Fruit fly (Drosophila melanogaster): ENCODE measurements around the gene Myo31DF.

Myo31DF gene

DNA sequence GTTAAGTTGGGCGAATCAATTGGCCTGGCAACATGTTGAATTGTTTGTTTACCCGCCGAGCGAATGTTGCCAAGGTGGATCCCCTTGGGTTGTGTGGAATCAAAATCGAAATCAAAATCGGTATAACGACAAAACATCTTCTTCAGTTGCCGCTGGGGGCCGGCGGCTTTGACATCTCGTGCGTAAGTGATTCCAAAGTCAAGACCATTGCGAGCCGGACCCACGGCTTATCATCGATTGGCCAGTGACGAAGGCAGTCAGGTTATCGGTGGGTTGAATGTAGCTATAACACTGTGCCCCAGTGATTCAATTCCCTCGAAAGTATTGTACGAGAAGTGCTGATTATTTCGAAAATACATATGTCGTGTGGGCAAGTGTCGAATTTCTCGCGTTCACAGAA is 22.4 kb upstream of the Myo31DF start:
- no peak for TF ChIP-seq Clk (GFP tag; optimal IDR thresholded peaks at IDR 0.05)
- peak; percentile 12 for TF ChIP-seq cic (GFP tag; optimal IDR thresholded peaks at IDR 0.05)
- TF ChIP-seq tj (GFP tag; optimal IDR thresholded peaks at IDR 0.05): peak; percentile 49

DNA sequence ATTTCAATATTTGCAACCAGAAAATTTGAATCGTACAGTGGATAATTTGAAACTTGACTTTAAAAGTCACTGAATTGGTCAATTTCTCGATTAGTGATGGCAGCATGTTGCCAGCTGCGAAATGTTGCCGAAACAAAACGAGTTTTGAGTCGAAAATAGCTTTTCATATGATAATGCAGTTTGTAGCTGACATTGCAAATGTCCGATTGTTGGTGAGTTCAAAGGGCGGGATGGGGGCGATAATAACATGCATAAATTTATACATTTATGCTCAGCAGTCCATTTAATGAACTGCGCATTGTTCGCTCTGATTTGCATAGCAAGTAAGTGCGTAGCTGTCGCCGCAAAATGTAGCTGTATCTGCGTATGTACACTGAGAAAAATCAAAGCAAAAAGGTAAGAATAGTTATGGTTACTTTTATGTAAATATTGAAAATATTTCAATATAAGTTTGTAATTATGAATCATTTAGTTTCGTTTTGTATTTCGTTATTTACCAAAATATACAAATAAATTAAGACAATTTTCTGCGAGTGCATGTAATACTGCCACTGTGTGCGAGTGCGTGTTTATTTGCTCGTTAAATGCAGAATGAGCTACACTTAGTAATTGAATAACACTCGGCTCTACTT is 20.5 kb upstream of the Myo31DF start, which contains the start of gene Lip4:
Gene Lip4 (plus strand): TSS at position 620 of the 632 bp plus-strand sequence.
- peak; percentile 80 for TF ChIP-seq bab1 (GFP tag; optimal IDR thresholded peaks at IDR 0.05)
- TF ChIP-seq Crg-1 (GFP tag; optimal IDR thresholded peaks at IDR 0.05): no peak
- TF ChIP-seq CG1620 (GFP tag; optimal IDR thresholded peaks at IDR 0.05): peak; percentile 15
- no peak for TF ChIP-seq ovo (GFP tag; optimal IDR thresholded peaks at IDR 0.05)
- no peak for TF ChIP-seq Hr96 (GFP tag; optimal IDR thresholded peaks at IDR 0.05)
- TF ChIP-seq Mnt (GFP tag; optimal IDR thresholded peaks at IDR 0.05): no peak
- TF ChIP-seq CG11617 (GFP tag; optimal IDR thresholded peaks at IDR 0.05): peak; percentile 10
- TF ChIP-seq CG33017 (tag; optimal IDR thresholded peaks at IDR 0.05): peak; percentile 48
- no peak for TF ChIP-seq Clk (GFP tag; optimal IDR thresholded peaks at IDR 0.05)
- TF ChIP-seq pad (GFP tag; optimal IDR thresholded peaks at IDR 0.05): peak; percentile 26
- peak; percentile 64 for TF ChIP-seq tj (GFP tag; optimal IDR thresholded peaks at IDR 0.05)
- TF ChIP-seq cic (GFP tag; optimal IDR thresholded peaks at IDR 0.05): no peak
- TF ChIP-seq cnc (optimal IDR thresholded peaks at IDR 0.05): no peak
- peak; percentile 61 for TF ChIP-seq CG7045 (GFP tag; optimal IDR thresholded peaks at IDR 0.05)
- TF ChIP-seq CG5204 (GFP tag; optimal IDR thresholded peaks at IDR 0.05): peak; percentile 4
- TF ChIP-seq CG14711 (tag; optimal IDR thresholded peaks at IDR 0.05): peak; percentile 66
- no peak for TF ChIP-seq CG12768 (GFP tag; optimal IDR thresholded peaks at IDR 0.05)
- peak; percentile 48 for TF ChIP-seq CG7101 (tag; optimal IDR thresholded peaks at IDR 0.05)
- no peak for TF ChIP-seq toe (GFP tag; optimal IDR thresholded peaks at IDR 0.05)
- TF ChIP-seq kay (GFP tag; ENCODE audit: borderline replicate concordance): no peak

- TF ChIP-seq CG12768 (GFP tag; optimal IDR thresholded peaks at IDR 0.05): no peak
These were observed 15.8 kb upstream of the Myo31DF start for dm6 chr2L:10522174-10522893.

- TF ChIP-seq CG14711 (tag; optimal IDR thresholded peaks at IDR 0.05): peak; percentile 53
- peak; percentile 51 for TF ChIP-seq CG7101 (tag; optimal IDR thresholded peaks at IDR 0.05)
- TF ChIP-seq CG11617 (GFP tag; optimal IDR thresholded peaks at IDR 0.05): no peak
These were observed 12.6 kb upstream of the Myo31DF start for dm6 chr2L:10519225-10519624.

DNA sequence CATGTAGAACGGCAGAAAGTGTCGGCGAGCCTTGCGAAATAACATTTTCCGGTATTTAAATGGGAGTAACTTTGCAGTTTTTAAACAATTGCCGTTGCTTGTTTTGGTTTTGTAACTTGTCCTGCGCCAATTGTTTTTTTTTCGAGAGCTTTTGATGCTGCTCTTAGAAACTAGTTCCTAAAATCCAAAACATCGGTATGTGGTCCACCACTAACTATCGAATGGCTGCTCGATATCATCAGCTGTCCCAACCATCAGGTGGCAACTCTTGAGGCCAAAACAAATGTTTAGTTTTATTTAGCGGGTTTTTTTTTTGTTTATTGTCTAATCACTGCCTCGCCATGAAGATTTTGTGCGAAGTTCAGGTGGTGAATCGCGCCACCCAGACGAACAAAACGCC is 10.5 kb upstream of the Myo31DF start, which contains the start of the genes Fatp1 and Lrr47:
Gene Fatp1 (minus strand): TSS at position 134 of the 400 bp plus-strand sequence.
Gene Lrr47 (plus strand): TSS at position 251 of the 400 bp plus-strand sequence.
- TF ChIP-seq bab1 (GFP tag; optimal IDR thresholded peaks at IDR 0.05) (no peak), CG7045 (GFP tag; optimal IDR thresholded peaks at IDR 0.05) (no peak), Crg-1 (GFP tag; optimal IDR thresholded peaks at IDR 0.05) (no peak), ovo (GFP tag; optimal IDR thresholded peaks at IDR 0.05) (peak; percentile 7), Hr96 (GFP tag; optimal IDR thresholded peaks at IDR 0.05) (no peak), CG12768 (GFP tag; optimal IDR thresholded peaks at IDR 0.05) (no peak), cnc (optimal IDR thresholded peaks at IDR 0.05) (no peak), CG1620 (GFP tag; optimal IDR thresholded peaks at IDR 0.05) (no peak), CG33017 (tag; optimal IDR thresholded peaks at IDR 0.05) (no peak), Clk (GFP tag; optimal IDR thresholded peaks at IDR 0.05) (no peak), CG14711 (tag; optimal IDR thresholded peaks at IDR 0.05) (peak; percentile 45), tj (GFP tag; optimal IDR thresholded peaks at IDR 0.05) (no peak)

- TF ChIP-seq cic (GFP tag; optimal IDR thresholded peaks at IDR 0.05) (peak; percentile 60), CG5204 (GFP tag; optimal IDR thresholded peaks at IDR 0.05) (peak; percentile 69), Hr96 (GFP tag; optimal IDR thresholded peaks at IDR 0.05) (peak; percentile 51), CG33017 (tag; optimal IDR thresholded peaks at IDR 0.05) (peak; percentile 60), kay (GFP tag; ENCODE audit: borderline replicate concordance) (no peak), cnc (optimal IDR thresholded peaks at IDR 0.05) (no peak), bab1 (GFP tag; optimal IDR thresholded peaks at IDR 0.05) (peak; percentile 45), CG14711 (tag; optimal IDR thresholded peaks at IDR 0.05) (no peak), CG1620 (GFP tag; optimal IDR thresholded peaks at IDR 0.05) (peak; percentile 66), Clk (GFP tag; optimal IDR thresholded peaks at IDR 0.05) (no peak), toe (GFP tag; optimal IDR thresholded peaks at IDR 0.05) (peak; percentile 56), tj (GFP tag; optimal IDR thresholded peaks at IDR 0.05) (peak; percentile 55), CG12768 (GFP tag; optimal IDR thresholded peaks at IDR 0.05) (peak; percentile 54), CG7101 (tag; optimal IDR thresholded peaks at IDR 0.05) (peak; percentile 60), CG11617 (GFP tag; optimal IDR thresholded peaks at IDR 0.05) (peak; percentile 29), Crg-1 (GFP tag; optimal IDR thresholded peaks at IDR 0.05) (no peak), Mnt (GFP tag; optimal IDR thresholded peaks at IDR 0.05) (peak; percentile 86), CG7045 (GFP tag; optimal IDR thresholded peaks at IDR 0.05) (peak; percentile 9), ovo (GFP tag; optimal IDR thresholded peaks at IDR 0.05) (no peak), pad (GFP tag; optimal IDR thresholded peaks at IDR 0.05) (no peak)
These were observed 10.0 kb upstream of the Myo31DF start for dm6 chr2L:10516470-10517048.
